Worm (Caenorhabditis elegans): ENCODE measurements around the gene F21G4.5.

DNA sequence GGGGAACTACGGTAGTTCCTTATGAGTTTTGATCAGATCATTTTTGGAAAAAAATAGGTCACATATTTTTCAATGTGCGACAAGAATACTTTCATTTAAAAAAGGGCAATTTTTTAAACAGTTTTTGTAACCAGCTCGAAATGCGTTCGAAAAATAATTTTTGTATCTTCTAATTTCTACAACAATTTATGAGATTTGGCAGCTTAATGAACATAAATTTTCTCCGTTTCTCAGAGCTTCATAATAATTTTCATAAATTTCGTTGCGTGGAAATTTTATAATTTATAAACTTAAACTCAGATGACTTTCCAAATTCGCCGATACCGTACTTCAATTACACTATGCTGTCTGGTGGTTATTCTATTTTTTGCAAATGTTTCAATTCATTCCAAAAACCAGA lies 11.1 kb upstream of the F21G4.5 start, which contains the start of gene F21G4.3:
- TF ChIP-seq ceh-58 (GFP tag; IDR thresholded peaks at IDR 0.05) (no peak), ama-1 (optimal IDR thresholded peaks at IDR 0.05) (no peak), ama-1 (GFP tag; optimal IDR thresholded peaks at IDR 0.05) (no peak), D2030.7 (GFP tag; IDR thresholded peaks at IDR 0.05) (no peak), zim-3 (tag; optimal IDR thresholded peaks at IDR 0.05) (no peak), B0261.1 (tag; optimal IDR thresholded peaks at IDR 0.05) (no peak), lin-35 (GFP tag; optimal IDR thresholded peaks at IDR 0.05) (no peak), dpl-1 (GFP tag; optimal IDR thresholded peaks at IDR 0.05) (no peak), die-1 (tag; optimal IDR thresholded peaks at IDR 0.05) (no peak), lin-54 (GFP tag; optimal IDR thresholded peaks at IDR 0.05) (no peak), F39B2.1 (GFP tag; IDR thresholded peaks at IDR 0.05) (no peak), snpc-4 (GFP tag; optimal IDR thresholded peaks at IDR 0.05) (no peak), snpc-4 (tag; optimal IDR thresholded peaks at IDR 0.05) (no peak), rcor-1 (GFP tag; IDR thresholded peaks at IDR 0.05) (no peak), ceh-79 (tag; optimal IDR thresholded peaks at IDR 0.05) (no peak)

All from whole organism, young adult.